Worm (Caenorhabditis elegans) whole organism, late embryonic: Measurements from ENCODE around the gene zig-2.

Experiments
- C38D4.7 ChIP-seq: fragments of 200-800 bp; sonication (Bioruptor generic); optimal IDR thresholded peaks from 2 replicates; lab custom pipeline; 2018; ENCODE audit warnings: mild to moderate bottlenecking, missing genetic modification characterization, moderate library complexity, missing compliant biosample characterization
- F13H6.1 ChIP-seq: sonication (generic microtip); optimal IDR thresholded peaks from 2 replicates; lab custom pipeline; 2016; ENCODE audit warnings: missing genetic modification characterization, missing compliant biosample characterization
- K02D7.2 ChIP-seq: sonication (generic microtip); optimal IDR thresholded peaks from 2 replicates; lab custom pipeline; 2017; ENCODE audit warnings: mild to moderate bottlenecking, missing genetic modification characterization, missing compliant biosample characterization
- T23F11.4 ChIP-seq: fragments of 200-800 bp; sonication (Bioruptor generic); optimal IDR thresholded peaks from 2 replicates; lab custom pipeline; 2018; ENCODE audit warnings: mild to moderate bottlenecking, missing genetic modification characterization, missing compliant biosample characterization
- Y22D7AL.16 ChIP-seq: sonication (generic microtip); optimal IDR thresholded peaks from 2 replicates; lab custom pipeline; 2016; ENCODE audit warnings: missing genetic modification characterization, missing compliant biosample characterization
- ceh-14 ChIP-seq: sonication (generic microtip); optimal IDR thresholded peaks from 2 replicates; lab custom pipeline; 2016; ENCODE audit warnings: missing genotype, missing genetic modification characterization, missing compliant biosample characterization
- ceh-2 ChIP-seq: sonication (generic microtip); optimal IDR thresholded peaks from 2 replicates; lab custom pipeline; 2016; ENCODE audit warnings: missing genotype, missing genetic modification characterization, missing compliant biosample characterization
- ceh-22 ChIP-seq: sonication (generic microtip); optimal IDR thresholded peaks from 2 replicates; lab custom pipeline; 2017; ENCODE audit warnings: missing biosample characterization, missing genetic modification characterization
- ceh-24 ChIP-seq: sonication (generic microtip); optimal IDR thresholded peaks from 2 replicates; lab custom pipeline; 2016; ENCODE audit warnings: mild to moderate bottlenecking, missing genetic modification characterization, missing compliant biosample characterization
- ceh-30 ChIP-seq: fragments of 150-350 bp; optimal IDR thresholded peaks from 2 replicates; lab custom pipeline; 2014; ENCODE audit warnings: missing biosample characterization, missing genetic modification characterization
- ceh-45 ChIP-seq: fragments of 200-800 bp; sonication (Bioruptor generic); IDR thresholded peaks from 2 replicates; pipeline ENCODE4 v1.3.6; 2022; ENCODE audit warnings: missing genetic modification reagents, missing genetic modification characterization, missing compliant biosample characterization
- ceh-48 ChIP-seq: sonication (generic microtip); optimal IDR thresholded peaks from 2 replicates; lab custom pipeline; 2016; ENCODE audit warnings: missing genetic modification characterization, inconsistent platforms, missing compliant biosample characterization
- ceh-6 ChIP-seq: fragments of 200-800 bp; sonication (Bioruptor generic); optimal IDR thresholded peaks from 2 replicates; lab custom pipeline; 2018; ENCODE audit warnings: mild to moderate bottlenecking, missing genetic modification characterization, missing compliant biosample characterization
- ceh-9 ChIP-seq: sonication (generic microtip); optimal IDR thresholded peaks from 2 replicates; lab custom pipeline; 2016; ENCODE audit warnings: mild to moderate bottlenecking, missing genetic modification characterization, inconsistent platforms, missing compliant biosample characterization
- che-1 ChIP-seq: sonication (generic microtip); optimal IDR thresholded peaks from 2 replicates; lab custom pipeline; 2016; ENCODE audit warnings: mild to moderate bottlenecking, missing genetic modification characterization, missing compliant biosample characterization
- elt-2 ChIP-seq: sonication (generic microtip); optimal IDR thresholded peaks from 2 replicates; lab custom pipeline; 2016; ENCODE audit warnings: missing genetic modification reagents, missing genetic modification characterization, missing compliant biosample characterization
- ets-4 ChIP-seq: sonication (generic microtip); optimal IDR thresholded peaks from 2 replicates; lab custom pipeline; 2016; ENCODE audit warnings: missing genetic modification characterization, missing compliant biosample characterization
- fkh-6 ChIP-seq: sonication (generic microtip); optimal IDR thresholded peaks from 2 replicates; lab custom pipeline; 2016; ENCODE audit warnings: missing genetic modification characterization, missing compliant biosample characterization
- hlh-15 ChIP-seq: sonication (generic microtip); optimal IDR thresholded peaks from 2 replicates; lab custom pipeline; 2016; ENCODE audit warnings: missing genetic modification characterization, missing compliant biosample characterization
- hlh-8 ChIP-seq: sonication (generic microtip); optimal IDR thresholded peaks from 2 replicates; lab custom pipeline; 2016; ENCODE audit warnings: missing genotype, missing genetic modification characterization, missing compliant biosample characterization
- lim-6 ChIP-seq: sonication (generic microtip); optimal IDR thresholded peaks from 2 replicates; lab custom pipeline; 2016; ENCODE audit warnings: missing genetic modification characterization, missing compliant biosample characterization
- lin-11 ChIP-seq: fragments of 200-800 bp; sonication (Bioruptor generic); optimal IDR thresholded peaks from 2 replicates; lab custom pipeline; 2018; ENCODE audit warnings: mild to moderate bottlenecking, missing genetic modification characterization, missing compliant biosample characterization
- madf-2 ChIP-seq: sonication (generic microtip); optimal IDR thresholded peaks from 2 replicates; lab custom pipeline; 2017; ENCODE audit warnings: missing genetic modification characterization, missing compliant biosample characterization
- mec-3 ChIP-seq: sonication (generic microtip); optimal IDR thresholded peaks from 2 replicates; lab custom pipeline; 2016; ENCODE audit warnings: borderline replicate concordance, missing genetic modification characterization, missing compliant biosample characterization
- nhr-11 ChIP-seq: fragments of 150-350 bp; optimal IDR thresholded peaks from 2 replicates; lab custom pipeline; 2014; ENCODE audit warnings: missing biosample characterization, missing genetic modification characterization
- nhr-232 ChIP-seq: sonication (generic microtip); optimal IDR thresholded peaks from 2 replicates; lab custom pipeline; 2016; ENCODE audit warnings: missing genetic modification characterization, missing compliant biosample characterization
- npax-4 ChIP-seq: sonication (generic microtip); optimal IDR thresholded peaks from 2 replicates; lab custom pipeline; 2016; ENCODE audit warnings: missing genetic modification characterization, missing compliant biosample characterization
- pax-1 ChIP-seq: fragments of 150-350 bp; optimal IDR thresholded peaks from 2 replicates; lab custom pipeline; 2014; ENCODE audit warnings: missing biosample characterization, missing genetic modification characterization
- pha-2 ChIP-seq: sonication (generic microtip); optimal IDR thresholded peaks from 2 replicates; lab custom pipeline; 2017; ENCODE audit warnings: mild to moderate bottlenecking, missing genetic modification characterization, missing compliant biosample characterization
- pros-1 ChIP-seq: fragments of 150-350 bp; optimal IDR thresholded peaks from 2 replicates; lab custom pipeline; 2014; ENCODE audit warnings: missing biosample characterization, missing genetic modification reagents, missing genetic modification characterization
- ref-2 ChIP-seq: sonication (generic microtip); optimal IDR thresholded peaks from 2 replicates; lab custom pipeline; 2016; ENCODE audit warnings: missing genetic modification characterization, missing compliant biosample characterization
- rnt-1 ChIP-seq: sonication (generic microtip); optimal IDR thresholded peaks from 2 replicates; lab custom pipeline; 2016; ENCODE audit warnings: missing genetic modification characterization, missing compliant biosample characterization
- sdc-2 ChIP-seq: sonication (generic microtip); optimal IDR thresholded peaks from 2 replicates; lab custom pipeline; 2016; ENCODE audit warnings: missing genotype, missing genetic modification characterization, missing compliant biosample characterization
- sox-2 ChIP-seq: fragments of 200-800 bp; sonication (Bioruptor generic); IDR thresholded peaks from 2 replicates; pipeline ENCODE4 v1.3.6; 2022; ENCODE audit warnings: missing genetic modification reagents, missing genetic modification characterization, missing compliant biosample characterization
- tbx-2 ChIP-seq: sonication (generic microtip); optimal IDR thresholded peaks from 2 replicates; lab custom pipeline; 2016; ENCODE audit warnings: missing genetic modification characterization, missing compliant biosample characterization
- tbx-7 ChIP-seq: sonication (generic microtip); optimal IDR thresholded peaks from 2 replicates; lab custom pipeline; 2016; ENCODE audit warnings: missing genotype, missing genetic modification characterization, missing compliant biosample characterization
- ttx-3 ChIP-seq: sonication (generic microtip); optimal IDR thresholded peaks from 2 replicates; lab custom pipeline; 2016; ENCODE audit warnings: missing genetic modification reagents, missing genetic modification characterization, missing compliant biosample characterization
- unc-42 ChIP-seq: sonication (generic microtip); optimal IDR thresholded peaks from 2 replicates; lab custom pipeline; 2016; ENCODE audit warnings: missing genotype, missing genetic modification characterization, missing compliant biosample characterization
- zip-5 ChIP-seq: sonication (generic microtip); optimal IDR thresholded peaks from 2 replicates; lab custom pipeline; 2016; ENCODE audit warnings: missing genetic modification characterization, missing compliant biosample characterization
- ztf-16 ChIP-seq: sonication (generic microtip); optimal IDR thresholded peaks from 2 replicates; lab custom pipeline; 2017; ENCODE audit warnings: missing genetic modification characterization, missing compliant biosample characterization

zig-2 gene

ce11 chrX:12348329-12348728 is 7.1 kb upstream of the zig-2 start, which contains the start of gene F42F12.14:
Gene F42F12.14 (plus strand): TSS chrX:12348629.
- no peak for TF ChIP-seq hlh-8
- TF ChIP-seq pha-2, result no peak
- no peak for TF ChIP-seq sox-2 (GFP tag; lab: Robert Waterston, UW)
- no peak for TF ChIP-seq hlh-15 (tag; lab: Kevin White, UChicago)
- TF ChIP-seq nhr-11 (tag; lab: Kevin White, UChicago), result no peak

ce11 chrX:12347822-12348221 is 6.6 kb upstream of the zig-2 start:
- no peak for TF ChIP-seq sox-2 (GFP tag; lab: Robert Waterston, UW)
- peak; percentile 31 for TF ChIP-seq ceh-6 (GFP tag; lab: Kevin White, UChicago)
- TF ChIP-seq ceh-14 (tag; lab: Kevin White, UChicago), result peak; percentile 3
- no peak for TF ChIP-seq ceh-24
- no peak for TF ChIP-seq madf-2 (tag; lab: Kevin White, UChicago)
- TF ChIP-seq Y22D7AL.16 (tag; lab: Kevin White, UChicago), result no peak
- peak; percentile 30 for TF ChIP-seq che-1
- no peak for TF ChIP-seq hlh-8
- no peak for TF ChIP-seq mec-3 (tag; lab: Kevin White, UChicago)
- TF ChIP-seq npax-4 (tag; lab: Kevin White, UChicago), result no peak
- TF ChIP-seq ceh-48 (tag; lab: Kevin White, UChicago), result no peak
- TF ChIP-seq tbx-7 (tag; lab: Kevin White, UChicago), result no peak
- no peak for TF ChIP-seq ceh-45 (GFP tag; lab: Robert Waterston, UW)
- TF ChIP-seq tbx-2, result no peak
- peak; percentile 36 for TF ChIP-seq nhr-232
- TF ChIP-seq nhr-11 (tag; lab: Kevin White, UChicago), result no peak
- TF ChIP-seq sdc-2 (tag; lab: Kevin White, UChicago), result peak; percentile 63
- no peak for TF ChIP-seq ceh-22 (tag; lab: Kevin White, UChicago)
- TF ChIP-seq elt-2 (tag; lab: Kevin White, UChicago), result peak; percentile 25
- TF ChIP-seq ceh-9 (tag; lab: Kevin White, UChicago), result no peak

DNA sequence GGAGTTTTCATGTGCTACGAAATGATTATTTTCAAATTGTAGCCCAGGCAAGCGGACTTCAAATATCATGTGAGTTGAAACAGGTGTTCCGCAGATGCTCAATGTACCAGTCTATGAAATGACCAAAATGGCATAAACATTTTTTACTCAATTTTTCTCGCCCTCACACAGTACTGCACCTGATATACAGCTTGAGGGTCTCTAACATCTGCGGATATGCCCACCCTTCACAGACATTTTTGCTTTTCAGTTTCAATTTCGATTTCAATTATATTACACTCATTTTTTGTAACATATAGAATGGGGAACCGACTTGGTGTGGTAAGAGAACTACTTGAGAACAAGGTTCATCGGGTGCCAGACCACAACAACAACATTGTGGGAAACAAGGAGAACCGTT is 5.5 kb upstream of the zig-2 start, which contains the start of gene F42F12.11:
TSS of gene F42F12.11 (plus strand) at position 301 of the 400 bp plus-strand sequence.
- TF ChIP-seq pros-1 (no peak), ref-2 (tag; lab: Kevin White, UChicago) (no peak), K02D7.2 (tag; lab: Kevin White, UChicago) (no peak), elt-2 (tag; lab: Kevin White, UChicago) (no peak), ztf-16 (tag; lab: Kevin White, UChicago) (no peak), rnt-1 (tag; lab: Kevin White, UChicago) (no peak), lin-11 (tag; lab: Kevin White, UChicago) (no peak)

- TF ChIP-seq ets-4 (tag; lab: Kevin White, UChicago), result no peak
- no peak for TF ChIP-seq pros-1
These were observed 2.0 kb upstream of the zig-2 start, which contains the start of the genes nspc-9 and nspc-10 for ce11 chrX:12343279-12343678. Gene nspc-9 (minus strand): TSS chrX:12343379. Gene nspc-10 (plus strand): TSS chrX:12343609.

DNA sequence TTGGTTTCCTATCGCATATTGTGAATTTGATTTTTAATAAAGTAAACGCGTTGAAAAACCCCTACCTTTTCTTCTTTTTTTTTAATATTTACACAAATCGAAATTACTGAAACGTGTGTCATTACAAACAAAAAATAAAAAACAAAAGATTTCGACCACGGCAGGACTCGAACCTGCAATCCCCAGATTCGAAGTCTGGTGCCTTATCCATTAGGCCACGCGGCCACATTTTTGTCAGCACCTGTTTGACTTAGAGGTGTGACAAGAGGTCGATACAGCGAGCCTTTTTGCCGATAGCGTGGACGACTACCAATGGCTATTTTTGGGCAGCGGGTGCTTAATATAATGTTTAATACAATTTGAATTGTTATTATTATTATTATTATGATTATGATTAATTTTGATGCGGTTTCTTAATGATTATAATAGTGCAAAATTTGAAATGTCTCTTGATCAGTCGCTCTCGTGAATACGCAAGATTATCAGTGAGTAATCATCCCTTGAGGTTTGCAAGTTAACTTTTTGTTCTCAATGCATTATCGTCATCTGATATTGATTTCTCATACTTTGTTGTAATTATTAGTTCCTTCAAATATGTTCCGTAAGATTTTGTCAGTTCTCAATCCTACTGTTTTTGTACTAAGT is 3.3 kb downstream of the zig-2 start, which contains the start of gene srd-44:
TSS of gene srd-44 (plus strand) at position 595 of the 645 bp plus-strand sequence.
- TF ChIP-seq ttx-3 (tag; lab: Kevin White, UChicago) (peak; percentile 23), elt-2 (tag; lab: Kevin White, UChicago) (peak; percentile 27), che-1 (peak; percentile 42), lin-11 (tag; lab: Kevin White, UChicago) (no peak), sdc-2 (tag; lab: Kevin White, UChicago) (peak; percentile 9)

DNA sequence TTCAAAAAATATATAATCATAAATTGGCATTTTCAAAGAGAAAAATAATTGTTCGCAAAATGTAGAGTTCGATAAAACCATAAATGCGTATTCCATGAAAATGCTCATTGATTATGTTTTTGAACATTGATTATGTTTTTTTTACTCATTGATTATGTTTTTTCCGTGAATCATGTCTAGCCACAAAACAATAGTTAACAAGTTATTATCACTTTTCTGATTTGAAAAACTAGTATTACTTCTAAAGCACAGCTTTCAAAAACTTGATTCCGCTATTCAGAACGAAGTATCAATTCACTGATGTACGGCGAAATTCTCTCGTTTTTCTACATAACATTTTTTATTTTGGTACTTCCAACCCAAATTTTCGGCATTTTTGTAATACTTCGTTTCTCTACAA is 5.4 kb downstream of the zig-2 start, which contains the start of gene srd-48:
TSS of gene srd-48 (plus strand) at position 301 of the 400 bp plus-strand sequence.
- TF ChIP-seq mec-3 (tag; lab: Kevin White, UChicago) (no peak), elt-2 (tag; lab: Kevin White, UChicago) (no peak), sox-2 (GFP tag; lab: Robert Waterston, UW) (no peak), unc-42 (no peak), nhr-232 (no peak), lim-6 (tag; lab: Kevin White, UChicago) (no peak), tbx-2 (no peak), ceh-2 (tag; lab: Kevin White, UChicago) (no peak), T23F11.4 (GFP tag; lab: Kevin White, UChicago) (no peak), nhr-11 (tag; lab: Kevin White, UChicago) (no peak), pros-1 (no peak), F13H6.1 (no peak), fkh-6 (tag; lab: Kevin White, UChicago) (no peak), C38D4.7 (GFP tag; lab: Kevin White, UChicago) (no peak), ceh-30 (tag; lab: Kevin White, UChicago) (no peak), pax-1 (tag; lab: Kevin White, UChicago) (no peak), zip-5 (tag; lab: Kevin White, UChicago) (no peak)
